Worm (Caenorhabditis elegans) whole organism, L2 larva: Measurements from ENCODE around the gene F37A4.6.
A peak's percentile ranks its signal among the peaks of the same experiment; 100 is the strongest.

Experiments used
- C34F6.9 ChIP-seq: fragments of 150-350 bp; optimal IDR thresholded peaks from 2 replicates; lab custom pipeline; 2014; ENCODE audit warnings: missing biosample characterization, missing genetic modification characterization
- F13H6.1 ChIP-seq: sonication (generic microtip); optimal IDR thresholded peaks from 2 replicates; lab custom pipeline; 2016; ENCODE audit warnings: missing genetic modification characterization, missing compliant biosample characterization
- R02D3.7 ChIP-seq: fragments of 150-350 bp; optimal IDR thresholded peaks from 2 replicates; lab custom pipeline; 2014; ENCODE audit warnings: missing biosample characterization, missing genetic modification characterization
- Y55F3AM.14 ChIP-seq: fragments of 200-800 bp; sonication (Bioruptor generic); optimal IDR thresholded peaks from 2 replicates; lab custom pipeline; 2018; ENCODE audit warnings: mild to moderate bottlenecking, missing genetic modification characterization, missing compliant biosample characterization
- ZK546.5 ChIP-seq: sonication (generic microtip); optimal IDR thresholded peaks from 2 replicates; lab custom pipeline; 2017; ENCODE audit warnings: missing biosample characterization, missing genetic modification characterization
- alr-1 ChIP-seq: fragments of 150-350 bp; optimal IDR thresholded peaks from 2 replicates; lab custom pipeline; 2014; ENCODE audit warnings: missing biosample characterization, missing genetic modification characterization
- blmp-1 ChIP-seq: sonication (generic microtip); optimal IDR thresholded peaks from 2 replicates; lab custom pipeline; 2017; ENCODE audit warnings: missing genetic modification characterization, mild to moderate bottlenecking, missing compliant biosample characterization, antibody characterized with exemption, moderate library complexity; ENCODE audit not compliant: insufficient read depth
- ceh-82 ChIP-seq: fragments of 150-350 bp; optimal IDR thresholded peaks from 2 replicates; lab custom pipeline; 2014; ENCODE audit warnings: missing biosample characterization, missing genetic modification characterization
- dmd-4 ChIP-seq: sonication (generic microtip); optimal IDR thresholded peaks from 2 replicates; lab custom pipeline; 2017; ENCODE audit warnings: missing biosample characterization, missing genetic modification characterization
- fos-1 ChIP-seq: fragments of 150-350 bp; optimal IDR thresholded peaks from 2 replicates; lab custom pipeline; 2014; ENCODE audit warnings: missing biosample characterization, missing genetic modification characterization
- gmeb-1 ChIP-seq: fragments of 150-350 bp; optimal IDR thresholded peaks from 2 replicates; lab custom pipeline; 2014; ENCODE audit warnings: missing biosample characterization, missing genetic modification characterization
- lin-11 ChIP-seq: fragments of 150-350 bp; sonication (generic microtip); optimal IDR thresholded peaks from 2 replicates; lab custom pipeline; 2014; ENCODE audit warnings: missing biosample characterization, missing genetic modification characterization, inconsistent platforms, mixed read lengths
- lin-13 ChIP-seq: fragments of 150-350 bp; optimal IDR thresholded peaks from 2 replicates; lab custom pipeline; 2014; ENCODE audit warnings: missing biosample characterization, missing genetic modification reagents, missing genetic modification characterization
- lin-39 ChIP-seq: fragments of 150-350 bp; optimal IDR thresholded peaks from 2 replicates; lab custom pipeline; 2014; ENCODE audit warnings: missing biosample characterization, missing genetic modification reagents, missing genetic modification characterization
- lsy-2 ChIP-seq, 2 experiments: fragments of 150-350 bp in 1 of 2; sonication (generic microtip) in 1 of 2; optimal IDR thresholded peaks; 2 replicates each; lab custom pipeline; 2014 to 2017; ENCODE audit warnings: missing biosample characterization in 2 of 2, missing genetic modification characterization in 2 of 2
- mbf-1 ChIP-seq: sonication (generic microtip); optimal IDR thresholded peaks from 2 replicates; lab custom pipeline; 2017; ENCODE audit warnings: missing biosample characterization, missing genetic modification characterization
- nhr-10 ChIP-seq: sonication (generic microtip); optimal IDR thresholded peaks from 2 replicates; lab custom pipeline; 2017; ENCODE audit warnings: missing biosample characterization, missing genetic modification characterization
- nhr-11 ChIP-seq: fragments of 150-350 bp; optimal IDR thresholded peaks from 2 replicates; lab custom pipeline; 2014; ENCODE audit warnings: missing biosample characterization, missing genetic modification characterization
- nhr-129 ChIP-seq: fragments of 150-350 bp; optimal IDR thresholded peaks from 2 replicates; lab custom pipeline; 2014; ENCODE audit warnings: missing biosample characterization, missing genetic modification characterization
- nhr-21 ChIP-seq: fragments of 150-350 bp; optimal IDR thresholded peaks from 2 replicates; lab custom pipeline; 2014; ENCODE audit warnings: missing biosample characterization, missing genetic modification characterization
- nhr-25 ChIP-seq: fragments of 150-350 bp; sonication (generic microtip); optimal IDR thresholded peaks from 3 replicates; lab custom pipeline; 2014; ENCODE audit warnings: missing biosample characterization, missing genetic modification characterization
- nhr-6 ChIP-seq: fragments of 150-350 bp; optimal IDR thresholded peaks from 2 replicates; lab custom pipeline; 2014; ENCODE audit warnings: missing biosample characterization, missing genetic modification characterization
- nhr-77 ChIP-seq: fragments of 150-350 bp; optimal IDR thresholded peaks from 2 replicates; lab custom pipeline; 2014; ENCODE audit warnings: missing biosample characterization, missing genetic modification characterization
- peb-1 ChIP-seq: fragments of 150-350 bp; optimal IDR thresholded peaks from 2 replicates; lab custom pipeline; 2014; ENCODE audit warnings: missing biosample characterization, missing genetic modification characterization
- sem-4 ChIP-seq: fragments of 150-350 bp; optimal IDR thresholded peaks from 2 replicates; lab custom pipeline; 2014; ENCODE audit warnings: missing biosample characterization, missing genetic modification reagents, missing genetic modification characterization
- sma-3 ChIP-seq: sonication (generic microtip); optimal IDR thresholded peaks from 2 replicates; lab custom pipeline; 2016; ENCODE audit warnings: missing genetic modification reagents, missing genetic modification characterization, missing compliant biosample characterization
- sma-9 ChIP-seq, 2 experiments: fragments of 150-350 bp in 1 of 2; sonication (generic microtip) in 1 of 2; optimal IDR thresholded peaks; 2 replicates each; lab custom pipeline; 2014 to 2016; ENCODE audit warnings: missing genetic modification characterization in 2 of 2, mild to moderate bottlenecking in 1 of 2, missing biosample characterization in 1 of 2, missing compliant biosample characterization in 1 of 2, missing genetic modification reagents in 1 of 2, moderate library complexity in 1 of 2
- snpc-4 ChIP-seq: fragments of 150-350 bp; optimal IDR thresholded peaks from 2 replicates; lab custom pipeline; 2014; ENCODE audit warnings: missing biosample characterization, missing genetic modification characterization
- unc-55 ChIP-seq: fragments of 150-350 bp; sonication (generic microtip); optimal IDR thresholded peaks from 3 replicates; lab custom pipeline; 2014; ENCODE audit warnings: missing biosample characterization, missing genetic modification reagents, missing genetic modification characterization
- unc-62 ChIP-seq: fragments of 150-350 bp; optimal IDR thresholded peaks from 2 replicates; lab custom pipeline; 2014; ENCODE audit warnings: missing biosample characterization, missing genetic modification reagents, missing genetic modification characterization
- zag-1 ChIP-seq: fragments of 150-350 bp; optimal IDR thresholded peaks from 2 replicates; lab custom pipeline; 2014; ENCODE audit warnings: missing biosample characterization, missing genetic modification characterization
- ztf-4 ChIP-seq: fragments of 150-350 bp; optimal IDR thresholded peaks from 2 replicates; lab custom pipeline; 2014; ENCODE audit warnings: missing biosample characterization, missing genetic modification characterization

Gene F37A4.6

ce11 chrIII:6705515-6705914 is at the start of gene F37A4.6:
Gene F37A4.6 (plus strand): TSS chrIII:6705815.
- TF ChIP-seq lin-39 (tag; lab: Kevin White, UChicago) (no peak), alr-1 (tag; lab: Kevin White, UChicago) (no peak), sma-3 (no peak), dmd-4 (tag; lab: Kevin White, UChicago) (no peak), ceh-82 (tag; lab: Kevin White, UChicago) (no peak), lin-11 (tag; lab: Kevin White, UChicago) (no peak), lsy-2 (tag; optimal IDR thresholded peaks at IDR 0.05; lab: Kevin White, UChicago) (no peak), Y55F3AM.14 (GFP tag; lab: Kevin White, UChicago) (no peak)

ce11 chrIII:6655830-6656229 is 49.8 kb upstream of the F37A4.6 start:
- TF ChIP-seq sma-3 = no peak
- TF ChIP-seq lsy-2 (tag; optimal IDR thresholded peaks at IDR 0.05; lab: Kevin White, UChicago) = peak in 1 of 2 experiments; percentile 52
- no peak for TF ChIP-seq fos-1 (tag; lab: Kevin White, UChicago)
- TF ChIP-seq zag-1 (tag; lab: Kevin White, UChicago) = peak; percentile 47
- TF ChIP-seq snpc-4 = peak; percentile 26
- no peak for TF ChIP-seq nhr-11 (tag; lab: Kevin White, UChicago)
- no peak for TF ChIP-seq unc-55 (GFP tag; lab: Kevin White, UChicago)
- TF ChIP-seq sem-4 (tag; lab: Kevin White, UChicago) = no peak
- peak; percentile 48 for TF ChIP-seq nhr-129
- no peak for TF ChIP-seq nhr-10
- peak; percentile 18 for TF ChIP-seq F13H6.1 (tag; lab: Kevin White, UChicago)
- TF ChIP-seq mbf-1 (tag; lab: Kevin White, UChicago) = no peak
- peak; percentile 30 for TF ChIP-seq C34F6.9 (tag; lab: Kevin White, UChicago)

- TF ChIP-seq sma-9 (GFP tag; optimal IDR thresholded peaks at IDR 0.05; lab: Kevin White, UChicago) (no peak), sma-9 (tag; optimal IDR thresholded peaks at IDR 0.05; lab: Kevin White, UChicago) (no peak), unc-55 (GFP tag; lab: Kevin White, UChicago) (peak; percentile 5)
- TF ChIP-seq, all 48 proteins: peak for 1
Observed at ce11 chrIII:6670737-6671242, 34.8 kb upstream of the F37A4.6 start.

- no peak for TF ChIP-seq nhr-6 (tag; lab: Kevin White, UChicago)
- TF ChIP-seq ztf-4 (tag; lab: Kevin White, UChicago) = no peak
- TF ChIP-seq nhr-77 (tag; lab: Kevin White, UChicago) = no peak
- TF ChIP-seq unc-55 (GFP tag; lab: Kevin White, UChicago) = peak; percentile 8
- no peak for TF ChIP-seq ZK546.5
- TF ChIP-seq mbf-1 (tag; lab: Kevin White, UChicago) = no peak
Observed at ce11 chrIII:6675460-6675859, 30.2 kb upstream of the F37A4.6 start, which contains the start of gene rbf-1. Gene rbf-1 (plus strand): TSS chrIII:6675760.

- TF ChIP-seq blmp-1 = no peak
- TF ChIP-seq, all 48 proteins: peak for 0
Observed at ce11 chrIII:6677304-6677703, 28.3 kb upstream of the F37A4.6 start.

- no peak for TF ChIP-seq gmeb-1 (tag; lab: Kevin White, UChicago)
- no peak for TF ChIP-seq blmp-1
- TF ChIP-seq ztf-4 (tag; lab: Kevin White, UChicago) = no peak
- TF ChIP-seq, all 48 proteins: peak for 0
Observed at ce11 chrIII:6679323-6679722, 26.3 kb upstream of the F37A4.6 start.

ce11 chrIII:6680963-6681362 is 24.7 kb upstream of the F37A4.6 start:
- TF ChIP-seq sma-3 (no peak), zag-1 (tag; lab: Kevin White, UChicago) (no peak), nhr-21 (no peak), R02D3.7 (no peak), lin-11 (tag; lab: Kevin White, UChicago) (no peak), peb-1 (tag; lab: Kevin White, UChicago) (no peak), ztf-4 (tag; lab: Kevin White, UChicago) (no peak), nhr-10 (no peak), lin-39 (tag; lab: Kevin White, UChicago) (no peak), ZK546.5 (no peak), lin-13 (no peak), nhr-25 (tag; lab: Kevin White, UChicago) (no peak), dmd-4 (tag; lab: Kevin White, UChicago) (no peak), unc-62 (GFP tag; lab: Kevin White, UChicago) (no peak), snpc-4 (no peak)
